Fruit fly (Drosophila melanogaster): ENCODE results near the gene CG32264.

DNA sequence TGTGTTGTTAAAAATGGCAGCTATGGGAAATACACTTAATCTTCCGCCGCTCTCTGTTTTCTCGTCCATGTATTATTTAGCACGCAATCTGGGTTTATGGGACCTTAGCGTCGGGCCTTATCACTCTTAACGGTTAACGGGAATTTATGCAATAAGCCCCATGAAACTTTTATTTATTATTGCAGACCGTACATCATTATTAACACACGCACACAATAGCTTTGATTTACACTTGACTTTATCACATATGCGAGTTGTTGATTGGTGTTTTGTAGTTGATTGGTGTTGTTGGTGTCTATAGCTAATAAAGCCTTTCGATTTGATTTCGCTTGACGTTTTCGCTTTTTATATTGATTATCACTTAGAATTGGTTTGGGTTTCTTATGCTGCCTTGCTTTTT lies 47.7 kb downstream of the CG32264 start:
- TF ChIP-seq Myc (optimal IDR thresholded peaks at IDR 0.05) (no peak), psq (GFP tag; optimal IDR thresholded peaks at IDR 0.05) (no peak), CG9705 (GFP tag; optimal IDR thresholded peaks at IDR 0.05) (no peak), Abd-B (GFP tag; optimal IDR thresholded peaks at IDR 0.05) (no peak), pan (optimal IDR thresholded peaks at IDR 0.05) (no peak), brk (GFP tag; optimal IDR thresholded peaks at IDR 0.05) (no peak), CG32264 (GFP tag; optimal IDR thresholded peaks at IDR 0.05) (no peak), GATAd (GFP tag; optimal IDR thresholded peaks at IDR 0.05) (no peak), fru (GFP tag; optimal IDR thresholded peaks at IDR 0.05) (no peak), CrebA (GFP tag; optimal IDR thresholded peaks at IDR 0.05; ENCODE audit: borderline replicate concordance) (no peak), br (GFP tag; optimal IDR thresholded peaks at IDR 0.05) (no peak), h (GFP tag; optimal IDR thresholded peaks at IDR 0.05) (no peak)
